Fruit fly (Drosophila melanogaster): ENCODE data around the gene CG11594.

Gene CG11594

DNA sequence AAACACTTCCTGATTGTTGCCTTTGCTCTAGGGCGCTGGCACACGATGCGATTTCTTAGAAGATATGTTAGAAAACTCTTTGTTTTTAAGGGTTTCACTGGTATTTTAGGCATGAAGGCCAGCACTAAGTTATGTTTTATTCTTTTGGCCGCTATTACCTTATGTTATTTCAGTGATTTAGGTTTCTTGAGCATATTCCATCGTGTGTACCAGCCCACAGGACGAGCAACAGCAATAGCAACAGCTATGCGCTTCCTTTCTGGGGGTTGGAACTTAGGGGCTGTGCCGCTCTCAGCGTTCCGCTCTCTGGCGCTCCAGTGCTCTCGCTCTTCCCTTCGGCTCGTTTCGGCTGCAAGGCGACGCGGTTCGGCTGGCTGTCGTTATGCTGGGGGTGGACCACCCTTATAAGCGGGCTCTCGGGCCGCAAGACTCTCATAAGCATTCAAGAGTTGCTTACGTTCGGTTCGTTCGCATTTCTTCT lies 42.3 kb downstream of the CG11594 start, which contains the start of gene scrt (continued):
- TF ChIP-seq Elba2 (GFP tag; optimal IDR thresholded peaks at IDR 0.05) (no peak), pb (GFP tag; optimal IDR thresholded peaks at IDR 0.05) (no peak), Pdp1 (GFP tag; optimal IDR thresholded peaks at IDR 0.05) (no peak), CG14050 (GFP tag; IDR thresholded peaks at IDR 0.05) (peak; percentile 18; the same call in 1 of the 3 replicates), cas (GFP tag; IDR thresholded peaks at IDR 0.05) (no peak), CG6689 (GFP tag; IDR thresholded peaks at IDR 0.05) (no peak), CG10209 (GFP tag; optimal IDR thresholded peaks at IDR 0.05) (peak; percentile 29), CG30403 (GFP tag; optimal IDR thresholded peaks at IDR 0.05) (no peak), CG12219 (GFP tag; optimal IDR thresholded peaks at IDR 0.05) (peak; percentile 28), wek (GFP tag; optimal IDR thresholded peaks at IDR 0.05) (no peak), CG1832 (GFP tag; optimal IDR thresholded peaks at IDR 0.05) (no peak), CG11504 (tag; optimal IDR thresholded peaks at IDR 0.05) (peak; percentile 61), YL-1 (GFP tag; optimal IDR thresholded peaks at IDR 0.05) (no peak), ind (GFP tag; optimal IDR thresholded peaks at IDR 0.05) (no peak), CG13424 (tag; optimal IDR thresholded peaks at IDR 0.05) (peak; percentile 88), Dip2 (GFP tag; IDR thresholded peaks at IDR 0.05) (no peak), CG1602 (GFP tag; optimal IDR thresholded peaks at IDR 0.05) (peak; percentile 16), chm (GFP tag; IDR thresholded peaks at IDR 0.05) (no peak), ap (GFP tag; IDR thresholded peaks at IDR 0.05) (no peak), Lim3 (GFP tag; IDR thresholded peaks at IDR 0.05) (0 out of 2 replicates have a peak, but pooled peaks have one; percentile 32), CG2120 (GFP tag; optimal IDR thresholded peaks at IDR 0.05) (peak; percentile 53), NfI (GFP tag; optimal IDR thresholded peaks at IDR 0.05) (no peak), Gug (GFP tag; IDR thresholded peaks at IDR 0.05) (no peak), Atf3 (GFP tag; optimal IDR thresholded peaks at IDR 0.05) (no peak), da (GFP tag; optimal IDR thresholded peaks at IDR 0.05) (no peak), ato (GFP tag; IDR thresholded peaks at IDR 0.05; ENCODE audit: partially characterized antibody) (no peak), CG15073 (GFP tag; optimal IDR thresholded peaks at IDR 0.05) (no peak), Sin3A (optimal IDR thresholded peaks at IDR 0.05) (no peak), pros (GFP tag; optimal IDR thresholded peaks at IDR 0.05) (peak; percentile 24), grau (tag; optimal IDR thresholded peaks at IDR 0.05) (peak; percentile 53), CG6175 (GFP tag; IDR thresholded peaks at IDR 0.05) (no peak), Lpt (GFP tag; optimal IDR thresholded peaks at IDR 0.05) (no peak), knrl (GFP tag; IDR thresholded peaks at IDR 0.05; ENCODE audit: partially characterized antibody) (peak; percentile 72; the same call in 2 of the 3 replicates), CG9932 (GFP tag; IDR thresholded peaks at IDR 0.05) (no peak), Nf-YB (GFP tag; optimal IDR thresholded peaks at IDR 0.05) (peak; percentile 9), CG17912 (GFP tag; optimal IDR thresholded peaks at IDR 0.05) (no peak), CG11398 (GFP tag; optimal IDR thresholded peaks at IDR 0.05) (peak; percentile 22), CG9609 (GFP tag; optimal IDR thresholded peaks at IDR 0.05) (peak; percentile 21), rib (GFP tag; IDR thresholded peaks at IDR 0.05) (no peak), Jarid2 (GFP tag; optimal IDR thresholded peaks at IDR 0.05) (peak; percentile 44), Hey (tag; optimal IDR thresholded peaks at IDR 0.05) (no peak), CG11723 (GFP tag; optimal IDR thresholded peaks at IDR 0.05) (peak; percentile 21), CG7963 (GFP tag; IDR thresholded peaks at IDR 0.05; ENCODE audit: partially characterized antibody) (no peak; the same call in 2 of the 3 replicates), CG11696 (GFP tag; IDR thresholded peaks at IDR 0.05) (no peak), CG43689 (GFP tag; IDR thresholded peaks at IDR 0.05) (no peak), abd-A (tag; optimal IDR thresholded peaks at IDR 0.05) (no peak), pfk (GFP tag; optimal IDR thresholded peaks at IDR 0.05) (peak; percentile 96), CG3838 (GFP tag; optimal IDR thresholded peaks at IDR 0.05) (no peak), CG4707 (GFP tag; optimal IDR thresholded peaks at IDR 0.05) (no peak), az2 (GFP tag; optimal IDR thresholded peaks at IDR 0.05) (no peak), Eip74EF (GFP tag; optimal IDR thresholded peaks at IDR 0.05) (no peak)

All from whole organism, embryonic.